Fruit fly (Drosophila melanogaster): ENCODE data around the gene Dhfr.

The Dhfr gene

dm6 chr3R:16497379-16497778 lies 16.4 kb downstream of the Dhfr start (continued):
- no peak for TF ChIP-seq ERR (GFP tag; optimal IDR thresholded peaks at IDR 0.05)
- no peak for TF ChIP-seq hbn (GFP tag; IDR thresholded peaks at IDR 0.05; ENCODE audit: partially characterized antibody)
- TF ChIP-seq TFAM (GFP tag; optimal IDR thresholded peaks at IDR 0.05): peak; percentile 27
- TF ChIP-seq wor (GFP tag; IDR thresholded peaks at IDR 0.05): peak; percentile 46; the same call in 1 of the 2 replicates
- no peak for TF ChIP-seq Sin3A (optimal IDR thresholded peaks at IDR 0.05)
- TF ChIP-seq slbo (GFP tag; IDR thresholded peaks at IDR 0.05): peak; percentile 93
- peak; percentile 91 for TF ChIP-seq CG11247 (GFP tag; IDR thresholded peaks at IDR 0.05)
- TF ChIP-seq CG12659 (GFP tag; optimal IDR thresholded peaks at IDR 0.05): peak; percentile 82
- no peak for TF ChIP-seq jigr1 (GFP tag; IDR thresholded peaks at IDR 0.05)
- TF ChIP-seq CG9932 (GFP tag; IDR thresholded peaks at IDR 0.05): peak; percentile 92
- TF ChIP-seq Nf-YC (tag; optimal IDR thresholded peaks at IDR 0.05): peak; percentile 74
- peak; percentile 29 for TF ChIP-seq CG4282 (GFP tag; optimal IDR thresholded peaks at IDR 0.05)
- TF ChIP-seq YL-1 (GFP tag; optimal IDR thresholded peaks at IDR 0.05): peak; percentile 50
- peak; percentile 20 for TF ChIP-seq Sry-β (GFP tag; optimal IDR thresholded peaks at IDR 0.05)
- no peak for TF ChIP-seq CG32767 (GFP tag; IDR thresholded peaks at IDR 0.05)
- peak; percentile 51 for TF ChIP-seq Ets97D (GFP tag; optimal IDR thresholded peaks at IDR 0.05)
- peak in 1 of 3 experiments; percentile 60 for TF ChIP-seq lola (GFP tag; optimal IDR thresholded peaks at IDR 0.05)
- TF ChIP-seq Bteb2 (GFP tag; optimal IDR thresholded peaks at IDR 0.05): peak; percentile 35
- peak; percentile 65 for TF ChIP-seq Camta (GFP tag; optimal IDR thresholded peaks at IDR 0.05)
- TF ChIP-seq knrl (GFP tag; IDR thresholded peaks at IDR 0.05; ENCODE audit: partially characterized antibody): no peak; the same call in 2 of the 3 replicates
- no peak for TF ChIP-seq ash1 (GFP tag; optimal IDR thresholded peaks at IDR 0.05)
- peak; percentile 64 for TF ChIP-seq CG4707 (GFP tag; optimal IDR thresholded peaks at IDR 0.05)
- TF ChIP-seq Scr (GFP tag; IDR thresholded peaks at IDR 0.05; ENCODE audit: partially characterized antibody): no peak
- TF ChIP-seq ab (GFP tag; optimal IDR thresholded peaks at IDR 0.05): no peak
- TF ChIP-seq bsh (GFP tag; optimal IDR thresholded peaks at IDR 0.05): peak; percentile 45 to 86
- TF ChIP-seq ase (GFP tag; IDR thresholded peaks at IDR 0.05): peak; percentile 95
- TF ChIP-seq CG14441 (GFP tag; IDR thresholded peaks at IDR 0.05): peak; percentile 92
- no peak for TF ChIP-seq D (optimal IDR thresholded peaks at IDR 0.05)
- TF ChIP-seq D (GFP tag; optimal IDR thresholded peaks at IDR 0.05): peak; percentile 57
- TF ChIP-seq CG8944 (GFP tag; optimal IDR thresholded peaks at IDR 0.05): peak; percentile 78
- peak; percentile 75 for TF ChIP-seq dmrt11E (tag; optimal IDR thresholded peaks at IDR 0.05)
- TF ChIP-seq yki (optimal IDR thresholded peaks at IDR 0.05): no peak
- peak; percentile 77 for TF ChIP-seq ranshi (GFP tag; IDR thresholded peaks at IDR 0.05)
- TF ChIP-seq CG18619 (GFP tag; optimal IDR thresholded peaks at IDR 0.05): peak; percentile 75
- TF ChIP-seq pros (GFP tag; optimal IDR thresholded peaks at IDR 0.05): no peak
- peak; percentile 58 for TF ChIP-seq CG2116 (GFP tag; optimal IDR thresholded peaks at IDR 0.05)
- peak; percentile 48; the same call in 1 of the 2 replicates for TF ChIP-seq klu (GFP tag; IDR thresholded peaks at IDR 0.05)
- no peak for TF ChIP-seq abd-A (tag; optimal IDR thresholded peaks at IDR 0.05)
- peak; percentile 72 for TF ChIP-seq Taf1 (GFP tag; IDR thresholded peaks at IDR 0.05)
- peak; percentile 76 for TF ChIP-seq Nf-YA (GFP tag; IDR thresholded peaks at IDR 0.05)
- TF ChIP-seq Tbp (GFP tag; optimal IDR thresholded peaks at IDR 0.05): no peak
- peak; percentile 52 for TF ChIP-seq CG33557 (GFP tag; optimal IDR thresholded peaks at IDR 0.05)
- peak; percentile 28 for TF ChIP-seq pzg (GFP tag; optimal IDR thresholded peaks at IDR 0.05)
- peak; percentile 77 for TF ChIP-seq Rx (GFP tag; IDR thresholded peaks at IDR 0.05)
- TF ChIP-seq Xrp1 (GFP tag; IDR thresholded peaks at IDR 0.05): peak; percentile 91
- peak; percentile 23 for TF ChIP-seq Usf (GFP tag; optimal IDR thresholded peaks at IDR 0.05)
- TF ChIP-seq Sry-δ (GFP tag; optimal IDR thresholded peaks at IDR 0.05): peak; percentile 21
- TF ChIP-seq Hr39 (optimal IDR thresholded peaks at IDR 0.05): no peak
- peak; percentile 47 for TF ChIP-seq Dad (GFP tag; optimal IDR thresholded peaks at IDR 0.05)
- TF ChIP-seq Mrtf (GFP tag; IDR thresholded peaks at IDR 0.05): peak; percentile 91
- TF ChIP-seq Optix (GFP tag; IDR thresholded peaks at IDR 0.05): peak; percentile 70
- TF ChIP-seq CG12744 (GFP tag; optimal IDR thresholded peaks at IDR 0.05): peak; percentile 57
- peak; percentile 75 for TF ChIP-seq CG33213 (GFP tag; optimal IDR thresholded peaks at IDR 0.05)
